Worm (Caenorhabditis elegans) whole organism, L4 larva: Measurements from ENCODE around the gene srw-118.

Experiments
- ceh-62 ChIP-seq: sonication (generic microtip); optimal IDR thresholded peaks from 2 replicates; lab custom pipeline; 2017; ENCODE audit warnings: missing biosample characterization, missing genetic modification characterization
- daf-12 ChIP-seq: fragments of 150-350 bp; optimal IDR thresholded peaks from 2 replicates; lab custom pipeline; 2014; ENCODE audit warnings: missing biosample characterization, missing genetic modification reagents, missing genetic modification characterization
- jun-1 ChIP-seq: fragments of 150-350 bp; optimal IDR thresholded peaks from 2 replicates; lab custom pipeline; 2014; ENCODE audit warnings: missing biosample characterization, missing genetic modification reagents, missing genetic modification characterization
- lin-15B ChIP-seq: fragments of 150-350 bp; sonication (generic microtip); optimal IDR thresholded peaks from 3 replicates; lab custom pipeline; 2014; ENCODE audit warnings: missing biosample characterization, missing genetic modification characterization
- nhr-237 ChIP-seq: sonication (generic microtip); optimal IDR thresholded peaks from 2 replicates; lab custom pipeline; 2017; ENCODE audit warnings: missing biosample characterization, missing genetic modification characterization
- nhr-76 ChIP-seq: fragments of 150-350 bp; optimal IDR thresholded peaks from 2 replicates; lab custom pipeline; 2014; ENCODE audit warnings: missing biosample characterization, missing genetic modification characterization
- rbr-2 ChIP-seq: sonication (generic microtip); optimal IDR thresholded peaks from 2 replicates; lab custom pipeline; 2016; ENCODE audit warnings: missing genotype, missing genetic modification characterization, missing compliant biosample characterization
- saeg-2 ChIP-seq: fragments of 200-800 bp; sonication (Bioruptor generic); IDR thresholded peaks from 2 replicates; pipeline ENCODE4 v1.3.6; 2022; ENCODE audit warnings: missing genetic modification reagents, missing genetic modification characterization, missing compliant biosample characterization
- skn-1 ChIP-seq: fragments of 150-350 bp; optimal IDR thresholded peaks from 2 replicates; lab custom pipeline; 2014; ENCODE audit warnings: missing biosample characterization, missing genetic modification characterization
- unc-130 ChIP-seq: sonication (generic microtip); optimal IDR thresholded peaks from 2 replicates; lab custom pipeline; 2016; ENCODE audit warnings: missing genetic modification reagents, missing genetic modification characterization, missing compliant biosample characterization
- unc-39 ChIP-seq: sonication (generic microtip); optimal IDR thresholded peaks from 2 replicates; lab custom pipeline; 2017; ENCODE audit warnings: missing biosample characterization, missing genetic modification characterization

DNA sequence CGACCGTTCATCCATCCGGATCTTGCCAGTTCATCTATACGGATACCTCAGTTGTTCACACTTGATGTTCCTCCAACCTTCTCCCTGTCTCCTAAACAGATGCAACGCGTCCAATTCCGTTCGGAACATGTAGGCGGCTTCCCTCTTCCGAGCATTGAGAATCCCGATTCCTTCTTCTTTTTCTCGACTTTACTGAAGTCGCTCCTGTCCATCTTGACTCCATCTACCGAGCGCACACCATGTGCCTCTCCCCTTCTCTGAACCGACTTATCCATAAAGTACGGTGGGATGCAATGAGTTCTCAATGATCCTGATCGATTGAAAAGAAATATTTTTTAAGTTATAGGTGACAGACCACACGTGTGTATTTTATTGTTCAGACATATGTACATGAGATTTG lies 12.2 kb upstream of the srw-118 start:
- TF ChIP-seq nhr-76 (tag; lab: Kevin White, UChicago) (no peak), ceh-62 (tag; lab: Kevin White, UChicago) (no peak), jun-1 (tag; lab: Kevin White, UChicago) (no peak), daf-12 (no peak), nhr-237 (tag; lab: Kevin White, UChicago) (no peak), unc-130 (GFP tag; lab: Kevin White, UChicago) (no peak), unc-39 (no peak), lin-15B (tag; lab: Kevin White, UChicago) (no peak), saeg-2 (GFP tag; lab: Robert Waterston, UW) (no peak), skn-1 (no peak), rbr-2 (tag; lab: Kevin White, UChicago) (no peak)
